Worm (Caenorhabditis elegans) whole organism, L2 larva: ENCODE results near the gene F23F1.5.

ENCODE experiments used
- F13H6.1 ChIP-seq: sonication (generic microtip); optimal IDR thresholded peaks from 2 replicates; lab custom pipeline; 2016; ENCODE audit warnings: missing genetic modification characterization, missing compliant biosample characterization
- R02D3.7 ChIP-seq: fragments of 150-350 bp; optimal IDR thresholded peaks from 2 replicates; lab custom pipeline; 2014; ENCODE audit warnings: missing biosample characterization, missing genetic modification characterization
- ZK546.5 ChIP-seq: sonication (generic microtip); optimal IDR thresholded peaks from 2 replicates; lab custom pipeline; 2017; ENCODE audit warnings: missing biosample characterization, missing genetic modification characterization
- aly-2 ChIP-seq: fragments of 150-350 bp; optimal IDR thresholded peaks from 2 replicates; lab custom pipeline; 2014; ENCODE audit warnings: missing biosample characterization, missing genetic modification characterization
- blmp-1 ChIP-seq: sonication (generic microtip); optimal IDR thresholded peaks from 2 replicates; lab custom pipeline; 2017; ENCODE audit warnings: missing genetic modification characterization, mild to moderate bottlenecking, missing compliant biosample characterization, antibody characterized with exemption, moderate library complexity; ENCODE audit not compliant: insufficient read depth
- ceh-16 ChIP-seq: fragments of 150-350 bp; optimal IDR thresholded peaks from 2 replicates; lab custom pipeline; 2014; ENCODE audit warnings: missing biosample characterization, missing genetic modification characterization
- ceh-82 ChIP-seq: fragments of 150-350 bp; optimal IDR thresholded peaks from 2 replicates; lab custom pipeline; 2014; ENCODE audit warnings: missing biosample characterization, missing genetic modification characterization
- crh-2 ChIP-seq: sonication (generic microtip); optimal IDR thresholded peaks from 2 replicates; lab custom pipeline; 2017; ENCODE audit warnings: missing biosample characterization, missing genetic modification characterization
- egl-27 ChIP-seq: sonication (generic microtip); optimal IDR thresholded peaks from 3 replicates; lab custom pipeline; 2017; ENCODE audit warnings: missing biosample characterization, missing genetic modification reagents, missing genetic modification characterization
- elt-1 ChIP-seq: fragments of 150-350 bp; optimal IDR thresholded peaks from 2 replicates; lab custom pipeline; 2014; ENCODE audit warnings: missing biosample characterization, missing genetic modification characterization
- elt-3 ChIP-seq: sonication (generic microtip); optimal IDR thresholded peaks from 2 replicates; lab custom pipeline; 2017; ENCODE audit warnings: missing biosample characterization, missing genetic modification characterization
- fos-1 ChIP-seq: fragments of 150-350 bp; optimal IDR thresholded peaks from 2 replicates; lab custom pipeline; 2014; ENCODE audit warnings: missing biosample characterization, missing genetic modification characterization
- gmeb-1 ChIP-seq: fragments of 150-350 bp; optimal IDR thresholded peaks from 2 replicates; lab custom pipeline; 2014; ENCODE audit warnings: missing biosample characterization, missing genetic modification characterization
- lin-11 ChIP-seq: fragments of 150-350 bp; sonication (generic microtip); optimal IDR thresholded peaks from 2 replicates; lab custom pipeline; 2014; ENCODE audit warnings: missing biosample characterization, missing genetic modification characterization, inconsistent platforms, mixed read lengths
- lin-13 ChIP-seq: fragments of 150-350 bp; optimal IDR thresholded peaks from 2 replicates; lab custom pipeline; 2014; ENCODE audit warnings: missing biosample characterization, missing genetic modification reagents, missing genetic modification characterization
- lin-39 ChIP-seq: fragments of 150-350 bp; optimal IDR thresholded peaks from 2 replicates; lab custom pipeline; 2014; ENCODE audit warnings: missing biosample characterization, missing genetic modification reagents, missing genetic modification characterization
- lsy-2 ChIP-seq, 2 experiments: fragments of 150-350 bp in 1 of 2; sonication (generic microtip) in 1 of 2; optimal IDR thresholded peaks; 2 replicates each; lab custom pipeline; 2014 to 2017; ENCODE audit warnings: missing biosample characterization in 2 of 2, missing genetic modification characterization in 2 of 2
- mbf-1 ChIP-seq: sonication (generic microtip); optimal IDR thresholded peaks from 2 replicates; lab custom pipeline; 2017; ENCODE audit warnings: missing biosample characterization, missing genetic modification characterization
- mdl-1 ChIP-seq, 2 experiments: fragments of 150-350 bp in 1 of 2; sonication (generic microtip) in 1 of 2; optimal IDR thresholded peaks; 2 replicates each; lab custom pipeline; 2017; ENCODE audit warnings: missing biosample characterization in 2 of 2, missing genetic modification characterization in 2 of 2
- nhr-12 ChIP-seq: fragments of 150-350 bp; optimal IDR thresholded peaks from 2 replicates; lab custom pipeline; 2014; ENCODE audit warnings: missing biosample characterization, missing genetic modification characterization
- nhr-129 ChIP-seq: fragments of 150-350 bp; optimal IDR thresholded peaks from 2 replicates; lab custom pipeline; 2014; ENCODE audit warnings: missing biosample characterization, missing genetic modification characterization
- nhr-237 ChIP-seq: fragments of 150-350 bp; optimal IDR thresholded peaks from 2 replicates; lab custom pipeline; 2014; ENCODE audit warnings: missing biosample characterization, missing genetic modification characterization
- nhr-6 ChIP-seq: fragments of 150-350 bp; optimal IDR thresholded peaks from 2 replicates; lab custom pipeline; 2014; ENCODE audit warnings: missing biosample characterization, missing genetic modification characterization
- nhr-77 ChIP-seq: fragments of 150-350 bp; optimal IDR thresholded peaks from 2 replicates; lab custom pipeline; 2014; ENCODE audit warnings: missing biosample characterization, missing genetic modification characterization
- sem-4 ChIP-seq: fragments of 150-350 bp; optimal IDR thresholded peaks from 2 replicates; lab custom pipeline; 2014; ENCODE audit warnings: missing biosample characterization, missing genetic modification reagents, missing genetic modification characterization
- skn-1 ChIP-seq: sonication (generic microtip); optimal IDR thresholded peaks from 2 replicates; lab custom pipeline; 2017; ENCODE audit warnings: missing biosample characterization, missing genetic modification characterization
- sma-3 ChIP-seq: sonication (generic microtip); optimal IDR thresholded peaks from 2 replicates; lab custom pipeline; 2016; ENCODE audit warnings: missing genetic modification reagents, missing genetic modification characterization, missing compliant biosample characterization
- snpc-4 ChIP-seq: fragments of 150-350 bp; optimal IDR thresholded peaks from 2 replicates; lab custom pipeline; 2014; ENCODE audit warnings: missing biosample characterization, missing genetic modification characterization
- unc-39 ChIP-seq: fragments of 150-350 bp; optimal IDR thresholded peaks from 2 replicates; lab custom pipeline; 2014; ENCODE audit warnings: missing biosample characterization, missing genetic modification characterization
- unc-62 ChIP-seq: fragments of 150-350 bp; optimal IDR thresholded peaks from 2 replicates; lab custom pipeline; 2014; ENCODE audit warnings: missing biosample characterization, missing genetic modification reagents, missing genetic modification characterization
- zag-1 ChIP-seq: fragments of 150-350 bp; optimal IDR thresholded peaks from 2 replicates; lab custom pipeline; 2014; ENCODE audit warnings: missing biosample characterization, missing genetic modification characterization
- ztf-11 ChIP-seq: sonication (generic microtip); optimal IDR thresholded peaks from 2 replicates; lab custom pipeline; 2017; ENCODE audit warnings: missing biosample characterization, missing genetic modification characterization
- ztf-4 ChIP-seq: fragments of 150-350 bp; optimal IDR thresholded peaks from 2 replicates; lab custom pipeline; 2014; ENCODE audit warnings: missing biosample characterization, missing genetic modification characterization

F23F1.5 gene

DNA sequence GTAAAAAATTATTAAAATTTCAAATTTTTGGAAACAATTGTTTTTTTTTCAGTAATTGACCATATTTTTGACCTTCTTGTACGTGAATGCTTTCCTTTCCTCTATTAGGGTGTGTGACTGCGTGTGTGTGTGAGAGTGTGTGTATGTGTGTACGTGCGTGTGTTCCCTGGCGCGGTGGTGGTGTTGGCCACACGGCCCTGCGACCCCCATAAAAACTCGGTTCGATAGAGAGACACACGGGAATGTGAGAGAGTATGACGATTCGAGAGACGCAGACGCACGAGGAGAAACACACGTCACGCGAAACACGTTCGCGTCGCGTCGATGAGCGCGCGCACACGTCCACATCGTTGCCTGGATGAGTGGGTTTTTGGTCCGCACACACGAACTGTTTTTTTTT is 12.6 kb downstream of the F23F1.5 start (continued):
- TF ChIP-seq skn-1 (tag; lab: Kevin White, UChicago) (no peak), gmeb-1 (tag; lab: Kevin White, UChicago) (no peak), aly-2 (tag; lab: Kevin White, UChicago) (no peak), nhr-237 (tag; lab: Kevin White, UChicago) (no peak), fos-1 (tag; lab: Kevin White, UChicago) (peak; percentile 74), ceh-82 (tag; lab: Kevin White, UChicago) (no peak), nhr-77 (no peak), elt-1 (no peak), unc-39 (tag; lab: Kevin White, UChicago) (no peak), mbf-1 (tag; lab: Kevin White, UChicago) (no peak), lin-13 (GFP tag; lab: Kevin White, UChicago) (peak; percentile 69), lin-11 (tag; lab: Kevin White, UChicago) (peak; percentile 32), sma-3 (GFP tag; lab: Kevin White, UChicago) (peak; percentile 30)

DNA sequence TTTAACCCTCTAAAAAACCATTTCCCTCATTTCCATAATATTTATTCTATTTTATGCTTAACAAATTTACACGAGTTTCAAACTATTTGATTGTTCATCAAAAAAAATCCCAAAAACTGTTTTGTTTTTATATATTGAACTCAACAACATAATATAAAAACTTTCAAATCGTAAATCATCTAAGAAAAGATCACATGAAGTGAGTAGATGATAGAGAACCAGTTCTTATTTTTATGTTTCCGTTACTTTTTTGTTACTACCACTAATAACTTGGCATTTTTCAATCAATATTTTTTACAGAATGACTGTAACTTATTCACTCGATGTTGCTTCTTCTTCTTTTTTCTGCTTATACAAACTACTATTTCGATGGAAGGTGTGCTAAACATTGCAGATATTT is 18.7 kb downstream of the F23F1.5 start, which contains the start of gene best-3:
Gene best-3 (plus strand): TSS at position 301 of the 400 bp plus-strand sequence.
- TF ChIP-seq aly-2 (tag; lab: Kevin White, UChicago) (no peak), lin-39 (no peak), unc-62 (no peak), snpc-4 (tag; lab: Kevin White, UChicago) (no peak), unc-39 (tag; lab: Kevin White, UChicago) (no peak), nhr-237 (tag; lab: Kevin White, UChicago) (no peak), blmp-1 (tag; lab: Kevin White, UChicago) (no peak), ztf-4 (tag; lab: Kevin White, UChicago) (no peak), mdl-1 (tag; optimal IDR thresholded peaks at IDR 0.05; lab: Kevin White, UChicago) (no peak), ZK546.5 (tag; lab: Kevin White, UChicago) (no peak), ceh-16 (tag; lab: Kevin White, UChicago) (no peak), gmeb-1 (tag; lab: Kevin White, UChicago) (no peak), egl-27 (no peak), ztf-11 (tag; lab: Kevin White, UChicago) (no peak), lsy-2 (tag; optimal IDR thresholded peaks at IDR 0.05; lab: Kevin White, UChicago) (no peak), elt-1 (no peak)
- TF ChIP-seq, all 48 proteins: peak for 0

DNA sequence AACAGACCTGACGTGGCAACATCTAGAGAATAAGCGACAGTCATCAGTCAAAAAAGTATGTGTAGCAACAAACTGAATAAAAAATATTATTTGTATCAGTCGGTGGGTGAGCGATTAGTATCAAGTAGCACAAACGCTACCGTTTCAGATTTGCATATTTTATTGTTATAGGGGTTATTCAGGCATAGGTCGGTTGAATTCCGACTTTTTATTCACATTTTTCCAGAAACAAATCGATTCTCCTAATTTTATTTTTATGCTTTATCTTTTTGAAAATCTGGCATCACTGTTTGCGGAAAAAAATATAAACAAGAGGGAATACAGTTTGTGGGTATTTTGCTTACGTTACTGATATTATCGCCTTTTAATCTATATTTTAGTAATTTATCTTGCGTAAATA is 19.6 kb downstream of the F23F1.5 start, which contains the start of gene best-4:
Gene best-4 (minus strand): TSS at position 101 of the 400 bp plus-strand sequence.
- TF ChIP-seq nhr-12 (tag; lab: Kevin White, UChicago) (no peak), ceh-16 (tag; lab: Kevin White, UChicago) (no peak), crh-2 (no peak), egl-27 (no peak), blmp-1 (tag; lab: Kevin White, UChicago) (no peak), lin-11 (tag; lab: Kevin White, UChicago) (no peak), fos-1 (tag; lab: Kevin White, UChicago) (no peak), zag-1 (tag; lab: Kevin White, UChicago) (no peak), elt-3 (tag; lab: Kevin White, UChicago) (no peak), ztf-11 (tag; lab: Kevin White, UChicago) (no peak), sem-4 (tag; lab: Kevin White, UChicago) (no peak), sma-3 (GFP tag; lab: Kevin White, UChicago) (no peak), lin-13 (GFP tag; lab: Kevin White, UChicago) (no peak)

DNA sequence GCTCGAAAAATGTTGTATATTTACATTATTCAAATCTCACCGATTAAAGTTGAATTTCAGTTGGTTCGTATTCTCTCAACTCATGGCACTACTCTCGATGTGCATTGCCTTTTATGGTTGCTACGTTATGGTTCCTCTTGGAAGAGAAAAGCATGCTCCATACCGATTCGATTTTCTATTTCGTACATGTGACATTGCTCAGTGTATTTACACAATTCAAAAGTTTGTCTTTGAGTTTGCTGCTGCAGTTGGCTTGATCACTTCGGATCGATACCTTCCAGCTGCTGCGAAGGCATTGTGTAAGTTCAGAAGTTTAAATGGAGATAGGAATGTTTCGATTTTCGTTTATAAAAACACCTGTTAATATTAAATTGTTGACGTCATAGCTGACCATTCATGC is 23.2 kb downstream of the F23F1.5 start:
- TF ChIP-seq nhr-6 (tag; lab: Kevin White, UChicago) (peak; percentile 88), F13H6.1 (tag; lab: Kevin White, UChicago) (no peak)

DNA sequence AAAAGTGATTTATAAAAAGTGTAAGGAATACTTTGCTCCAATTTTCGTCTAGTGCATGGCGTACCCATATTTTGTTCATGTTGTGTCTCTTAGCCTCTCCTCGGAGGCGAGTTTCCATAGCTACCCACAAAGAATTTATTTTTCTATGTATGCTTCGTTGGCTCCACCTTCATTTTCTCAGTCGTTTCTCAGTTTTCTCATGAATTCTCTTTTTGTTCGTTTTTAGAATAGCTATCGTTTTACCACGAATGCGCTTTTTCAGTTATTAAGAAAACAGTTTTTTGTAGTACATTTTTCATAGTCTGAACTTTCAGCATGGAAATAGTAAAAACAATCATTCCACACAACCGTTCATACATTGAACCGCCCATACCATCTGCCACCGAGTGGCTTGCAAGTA is 25.0 kb downstream of the F23F1.5 start, which contains the start of gene osta-1:
Gene osta-1 (plus strand): TSS at position 309 of the 400 bp plus-strand sequence.
- TF ChIP-seq nhr-6 (tag; lab: Kevin White, UChicago) (peak; percentile 87), R02D3.7 (tag; lab: Kevin White, UChicago) (no peak)

DNA sequence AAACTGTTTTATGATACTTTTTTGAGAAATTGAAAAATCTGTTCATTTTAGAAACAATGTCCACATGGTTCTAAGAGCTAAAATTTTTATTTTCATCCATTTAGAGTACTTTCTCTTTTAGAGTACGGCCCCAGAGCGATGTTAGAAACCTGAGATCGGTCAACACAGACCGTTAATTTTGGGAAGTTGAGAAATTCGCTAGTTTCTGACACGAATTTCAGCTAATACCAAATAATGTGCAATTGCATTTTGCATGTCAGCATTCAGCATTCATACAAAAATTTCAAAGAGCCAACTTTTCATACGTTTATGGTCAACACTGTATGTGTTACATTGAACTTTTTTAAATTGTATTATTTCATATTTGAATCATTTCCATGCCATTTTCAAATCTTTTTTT is 26.6 kb downstream of the F23F1.5 start:
- TF ChIP-seq nhr-129 (tag; lab: Kevin White, UChicago) (no peak), ceh-82 (tag; lab: Kevin White, UChicago) (no peak), mdl-1 (tag; optimal IDR thresholded peaks at IDR 0.05; lab: Kevin White, UChicago) (no peak), ztf-4 (tag; lab: Kevin White, UChicago) (no peak), blmp-1 (tag; lab: Kevin White, UChicago) (no peak), unc-62 (no peak)
